Worm (Caenorhabditis elegans) whole organism, young adult: ENCODE measurements around the gene Y57A10A.24.
A peak's percentile ranks its signal among the peaks of the same experiment; 100 is the strongest.

Experiments
- C06A6.2 ChIP-seq: fragments of 200-800 bp; sonication (Bioruptor generic); conservative IDR thresholded peaks from 2 replicates; pipeline ENCODE4 v1.3.6; 2022; ENCODE audit warnings: missing genetic modification characterization, missing compliant biosample characterization
- F33H1.4 ChIP-seq: fragments of 200-800 bp; sonication (Bioruptor generic); IDR thresholded peaks from 2 replicates; pipeline ENCODE4 v1.3.6; 2022; ENCODE audit warnings: missing genetic modification reagents, missing genetic modification characterization, missing compliant biosample characterization
- F37B4.10 ChIP-seq: fragments of 200-800 bp; sonication (Bioruptor generic); IDR thresholded peaks from 2 replicates; pipeline ENCODE4 v1.3.6; 2022; ENCODE audit warnings: missing genetic modification characterization, missing compliant biosample characterization
- F57A8.1 ChIP-seq: fragments of 200-800 bp; sonication (Bioruptor generic); optimal IDR thresholded peaks from 2 replicates; lab custom pipeline; 2018; ENCODE audit warnings: mild to moderate bottlenecking, missing genetic modification characterization, moderate library complexity, missing compliant biosample characterization
- Y79H2A.3 ChIP-seq: fragments of 200-800 bp; sonication (Bioruptor generic); conservative IDR thresholded peaks from 2 replicates; pipeline ENCODE4 v1.3.6; 2022; ENCODE audit warnings: missing genetic modification reagents, missing genetic modification characterization, missing compliant biosample characterization
- Y95B8A.8 ChIP-seq: fragments of 200-800 bp; sonication (Bioruptor generic); IDR thresholded peaks from 2 replicates; pipeline ENCODE4 v1.3.6; 2022; ENCODE audit warnings: missing genetic modification reagents, missing genetic modification characterization, missing compliant biosample characterization
- athp-1 ChIP-seq: sonication (generic microtip); optimal IDR thresholded peaks from 2 replicates; lab custom pipeline; 2017; ENCODE audit warnings: mild to moderate bottlenecking, missing genetic modification characterization, missing compliant biosample characterization
- cebp-2 ChIP-seq: fragments of 200-800 bp; sonication (Bioruptor generic); IDR thresholded peaks from 2 replicates; pipeline ENCODE4 v1.3.6; 2022; ENCODE audit warnings: missing genetic modification characterization, missing compliant biosample characterization
- ceh-58 ChIP-seq: fragments of 200-800 bp; sonication (Bioruptor generic); IDR thresholded peaks from 2 replicates; pipeline ENCODE4 v1.3.6; 2022; ENCODE audit warnings: missing genetic modification characterization, missing compliant biosample characterization
- dox-1 ChIP-seq: fragments of 200-800 bp; sonication (Bioruptor generic); IDR thresholded peaks from 2 replicates; pipeline ENCODE4 v1.3.6; 2022; ENCODE audit warnings: missing genetic modification reagents, missing genetic modification characterization, missing compliant biosample characterization
- efl-1 ChIP-seq: fragments of 150-350 bp; optimal IDR thresholded peaks from 2 replicates; lab custom pipeline; 2014; ENCODE audit warnings: missing biosample characterization, missing genetic modification reagents, missing genetic modification characterization
- egrh-3 ChIP-seq: fragments of 200-800 bp; sonication (Bioruptor generic); IDR thresholded peaks from 2 replicates; pipeline ENCODE4 v1.3.6; 2022; ENCODE audit warnings: missing genetic modification reagents, missing genetic modification characterization, missing compliant biosample characterization
- gei-17 ChIP-seq: fragments of 200-800 bp; sonication (Bioruptor generic); optimal IDR thresholded peaks from 2 replicates; lab custom pipeline; 2018; ENCODE audit warnings: mild to moderate bottlenecking, missing genetic modification characterization, missing compliant biosample characterization
- hmg-1.2 ChIP-seq: fragments of 200-800 bp; sonication (Bioruptor generic); IDR thresholded peaks from 2 replicates; pipeline ENCODE4 v1.3.6; 2022; ENCODE audit warnings: missing genetic modification reagents, missing genetic modification characterization, missing compliant biosample characterization
- hmg-20 ChIP-seq: fragments of 200-800 bp; sonication (Bioruptor generic); IDR thresholded peaks from 2 replicates; pipeline ENCODE4 v1.3.6; 2022; ENCODE audit warnings: missing genetic modification reagents, missing genetic modification characterization, missing compliant biosample characterization
- let-607 ChIP-seq, 2 experiments: fragments of 200-800 bp in 1 of 2; sonication (Bioruptor generic) in 1 of 2; sonication (generic microtip) in 1 of 2; optimal IDR thresholded peaks; 2 replicates each; lab custom pipeline; 2016 to 2018; ENCODE audit warnings: mild to moderate bottlenecking in 2 of 2, missing compliant biosample characterization in 2 of 2, missing genetic modification characterization in 2 of 2, moderate library complexity in 2 of 2, missing genotype in 1 of 2
- lin-26 ChIP-seq: fragments of 200-800 bp; sonication (Bioruptor generic); IDR thresholded peaks from 2 replicates; pipeline ENCODE4 v1.3.6; 2022; ENCODE audit warnings: missing genetic modification reagents, missing genetic modification characterization, missing compliant biosample characterization
- lin-35 ChIP-seq, 3 experiments: fragments of 150-350 bp in 2 of 3; sonication (generic microtip) in 1 of 3; optimal IDR thresholded peaks; 2 replicates each; lab custom pipeline; 2014 to 2018; ENCODE audit warnings: missing biosample characterization in 3 of 3, missing genetic modification characterization in 3 of 3, missing genetic modification reagents in 3 of 3
- lsl-1 ChIP-seq: fragments of 200-800 bp; sonication (Bioruptor generic); optimal IDR thresholded peaks from 2 replicates; lab custom pipeline; 2018; ENCODE audit warnings: mild to moderate bottlenecking, missing genetic modification characterization, moderate library complexity, missing compliant biosample characterization
- lsy-27 ChIP-seq: sonication (generic microtip); optimal IDR thresholded peaks from 2 replicates; lab custom pipeline; 2017; ENCODE audit warnings: missing genetic modification characterization, mild to moderate bottlenecking, missing compliant biosample characterization, antibody characterized with exemption, missing genotype, borderline replicate concordance; ENCODE audit not compliant: insufficient read depth
- madf-6 ChIP-seq: fragments of 200-800 bp; sonication (Bioruptor generic); IDR thresholded peaks from 2 replicates; pipeline ENCODE4 v1.3.6; 2022; ENCODE audit warnings: missing genetic modification reagents, missing genetic modification characterization, missing compliant biosample characterization
- nfyb-1 ChIP-seq: fragments of 200-800 bp; sonication (Bioruptor generic); IDR thresholded peaks from 2 replicates; pipeline ENCODE4 v1.3.6; 2022; ENCODE audit warnings: missing genetic modification reagents, missing genetic modification characterization, missing compliant biosample characterization
- nhr-27 ChIP-seq: fragments of 200-800 bp; sonication (Bioruptor generic); optimal IDR thresholded peaks from 2 replicates; lab custom pipeline; 2018; ENCODE audit warnings: mild to moderate bottlenecking, missing genetic modification characterization, moderate library complexity, missing compliant biosample characterization
- sea-2 ChIP-seq: fragments of 200-800 bp; sonication (Bioruptor generic); IDR thresholded peaks from 2 replicates; pipeline ENCODE4 v1.3.6; 2022; ENCODE audit warnings: missing genetic modification characterization, missing compliant biosample characterization
- snpc-1.1 ChIP-seq: sonication (generic microtip); optimal IDR thresholded peaks from 2 replicates; lab custom pipeline; 2017; ENCODE audit warnings: missing genetic modification characterization, mild to moderate bottlenecking, missing compliant biosample characterization, antibody characterized with exemption, moderate library complexity, missing genotype, missing genetic modification reagents; ENCODE audit not compliant: insufficient read depth
- snpc-4 ChIP-seq, 5 experiments: fragments of 150-350 bp in 1 of 5; sonication (generic microtip) in 4 of 5; optimal IDR thresholded peaks; 2 replicates each; lab custom pipeline; 2014 to 2018; ENCODE audit warnings: missing genetic modification characterization in 5 of 5, missing biosample characterization in 3 of 5, antibody characterized with exemption in 2 of 5, mild to moderate bottlenecking in 2 of 5, missing compliant biosample characterization in 2 of 5, missing genotype in 2 of 5, moderate library complexity in 2 of 5, missing genetic modification reagents in 1 of 5
- unc-62 ChIP-seq: fragments of 150-350 bp; optimal IDR thresholded peaks from 2 replicates; lab custom pipeline; 2014; ENCODE audit warnings: missing biosample characterization, missing genetic modification reagents, missing genetic modification characterization
- zfh-2 ChIP-seq: fragments of 200-800 bp; sonication (Bioruptor generic); conservative IDR thresholded peaks from 2 replicates; pipeline ENCODE4 v1.3.6; 2022; ENCODE audit warnings: missing genetic modification reagents, missing genetic modification characterization, missing compliant biosample characterization
- ztf-18 ChIP-seq: sonication (generic microtip); optimal IDR thresholded peaks from 2 replicates; lab custom pipeline; 2016; ENCODE audit warnings: missing genotype, mild to moderate bottlenecking, missing genetic modification characterization, missing compliant biosample characterization
- ztf-25 ChIP-seq: fragments of 200-800 bp; sonication (Bioruptor generic); IDR thresholded peaks from 2 replicates; pipeline ENCODE4 v1.3.6; 2022; ENCODE audit warnings: missing genetic modification reagents, missing genetic modification characterization, missing compliant biosample characterization
- ztf-3 ChIP-seq: fragments of 200-800 bp; sonication (Bioruptor generic); optimal IDR thresholded peaks from 2 replicates; lab custom pipeline; 2018; ENCODE audit warnings: mild to moderate bottlenecking, missing genetic modification characterization, missing compliant biosample characterization

Y57A10A.24 gene

ce11 chrII:12222524-12222923, 20.2 kb upstream of the Y57A10A.24 start (continued):
- 0 out of 2 replicates have a peak, but pooled peaks have one; percentile 59 for TF ChIP-seq lin-26
- TF ChIP-seq F37B4.10 (GFP tag; lab: Robert Waterston, UW), result no peak
- no peak for TF ChIP-seq ztf-3
- peak; percentile 36 for TF ChIP-seq gei-17 (GFP tag; lab: Kevin White, UChicago)
- no peak for TF ChIP-seq lsy-27 (tag; lab: Kevin White, UChicago)
- peak; percentile 79 for TF ChIP-seq nfyb-1
- TF ChIP-seq C06A6.2 (GFP tag; lab: Robert Waterston, UW), result no peak

ce11 chrII:12224916-12225406, 17.8 kb upstream of the Y57A10A.24 start, which contains the start of the genes pqn-87 and rsr-2:
pqn-87 (minus strand) TSS chrII:12225086.
rsr-2 (plus strand) TSS chrII:12225356.
- TF ChIP-seq ceh-58 (no peak), nhr-27 (tag; lab: Kevin White, UChicago) (no peak), lin-35 (GFP tag; optimal IDR thresholded peaks at IDR 0.05; lab: Kevin White, UChicago) (no peak), ztf-18 (tag; lab: Kevin White, UChicago) (no peak), hmg-1.2 (GFP tag; lab: Robert Waterston, UW) (peak; percentile 15; the same call in 1 of the 2 replicates), snpc-1.1 (tag; lab: Kevin White, UChicago) (no peak), Y95B8A.8 (GFP tag; lab: Robert Waterston, UW) (no peak), Y79H2A.3 (GFP tag; lab: Robert Waterston, UW) (no peak), efl-1 (GFP tag; lab: Kevin White, UChicago) (peak; percentile 55), F33H1.4 (GFP tag; lab: Robert Waterston, UW) (peak; percentile 83), madf-6 (peak; percentile 11; the same call in 1 of the 2 replicates), athp-1 (tag; lab: Kevin White, UChicago) (no peak), nfyb-1 (no peak), dox-1 (peak; percentile 46; the same call in 1 of the 2 replicates), F57A8.1 (no peak), lsl-1 (GFP tag; lab: Kevin White, UChicago) (peak; percentile 51), F37B4.10 (GFP tag; lab: Robert Waterston, UW) (no peak), snpc-4 (GFP tag; optimal IDR thresholded peaks at IDR 0.05; lab: Kevin White, UChicago) (no peak), snpc-4 (tag; optimal IDR thresholded peaks at IDR 0.05; lab: Kevin White, UChicago) (peak in 1 of 4 experiments; percentile 14)

ce11 chrII:12226192-12226591, 16.6 kb upstream of the Y57A10A.24 start:
- peak; percentile 57; the same call in 1 of the 2 replicates for TF ChIP-seq egrh-3 (GFP tag; lab: Robert Waterston, UW)
- no peak for TF ChIP-seq cebp-2 (GFP tag; lab: Robert Waterston, UW)
- peak; percentile 45; the same call in 1 of the 2 replicates for TF ChIP-seq zfh-2 (GFP tag; lab: Robert Waterston, UW)

- TF ChIP-seq lin-35 (GFP tag; optimal IDR thresholded peaks at IDR 0.05; lab: Kevin White, UChicago) (no peak), unc-62 (GFP tag; lab: Kevin White, UChicago) (no peak), ztf-25 (GFP tag; lab: Robert Waterston, UW) (no peak), hmg-20 (GFP tag; lab: Robert Waterston, UW) (no peak)
Measured at ce11 chrII:12228005-12228404, 14.7 kb upstream of the Y57A10A.24 start, which contains the start of gene sinh-1. sinh-1 (plus strand) TSS chrII:12228305.

ce11 chrII:12237555-12237954, 5.2 kb upstream of the Y57A10A.24 start:
- no peak for TF ChIP-seq sea-2
- TF ChIP-seq let-607 (tag; optimal IDR thresholded peaks at IDR 0.05; lab: Kevin White, UChicago), result peak in 1 of 2 experiments; percentile 78
